Fruit fly (Drosophila melanogaster) whole organism: ENCODE measurements around the gene CG14397.

Experiments
- CG8478 ChIP-seq: fragments of >200 bp; optimal IDR thresholded peaks from 2 replicates; lab custom pipeline; 2018; ENCODE audit warnings: inconsistent platforms
- Dll ChIP-seq: fragments of >200 bp; optimal IDR thresholded peaks from 2 replicates; lab custom pipeline; 2017
- EcR ChIP-seq, 2 experiments: fragments of >200 bp; optimal IDR thresholded peaks; 2 replicates each; lab custom pipeline; 2017; ENCODE audit warnings: missing biosample characterization in 2 of 2, missing genetic modification characterization in 2 of 2, missing genetic modification reagents in 2 of 2
- psq ChIP-seq: fragments of >200 bp; optimal IDR thresholded peaks from 2 replicates; lab custom pipeline; 2017
- usp ChIP-seq: fragments of >200 bp; optimal IDR thresholded peaks from 2 replicates; lab custom pipeline; 2017; ENCODE audit warnings: missing biosample characterization, missing genetic modification characterization, mixed read lengths

DNA sequence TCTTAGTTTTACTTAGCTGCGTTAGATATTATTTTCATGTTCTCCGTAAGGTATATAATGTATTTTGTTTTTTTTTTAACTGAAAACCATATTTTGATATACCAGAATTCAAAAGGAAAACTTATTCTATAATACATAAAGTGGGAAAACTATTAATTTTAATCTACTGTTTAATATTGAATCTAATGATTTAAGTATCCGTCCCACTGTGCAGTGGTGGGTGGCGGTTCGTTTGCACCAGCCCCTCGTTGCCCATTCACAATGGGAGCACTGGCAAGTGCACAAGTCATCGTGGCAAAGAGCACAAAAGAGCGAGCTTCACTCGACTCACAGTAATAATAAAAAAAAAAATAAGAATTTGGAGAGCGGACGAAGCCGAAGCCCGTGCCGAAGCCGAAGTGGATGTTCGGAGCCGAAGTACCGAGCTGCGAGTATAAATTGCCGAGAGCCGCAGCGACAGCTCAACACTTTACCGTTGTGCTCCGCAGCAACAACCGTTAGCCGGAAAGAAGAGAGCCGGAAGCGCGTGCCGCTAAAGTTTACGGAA, 5.5 kb downstream of the CG14397 start, which contains the start of gene CG34136:
- TF ChIP-seq psq (lab: Kevin White, UChicago) = no peak
- TF ChIP-seq Dll (lab: Kevin White, UChicago) = no peak
- no peak for TF ChIP-seq EcR (GFP tag; optimal IDR thresholded peaks at IDR 0.05; lab: Kevin White, UChicago)
- TF ChIP-seq CG8478 (lab: Kevin White, UChicago) = no peak
- no peak for TF ChIP-seq usp (GFP tag; lab: Kevin White, UChicago)
